Worm (Caenorhabditis elegans) whole organism, early embryonic: ENCODE measurements around the gene npr-41.

Source experiments
- F13C5.2 ChIP-seq: sonication (generic microtip); optimal IDR thresholded peaks from 2 replicates; lab custom pipeline; 2017; ENCODE audit warnings: mild to moderate bottlenecking, missing genetic modification characterization, inconsistent platforms, missing compliant biosample characterization
- aly-1 ChIP-seq: sonication (generic microtip); optimal IDR thresholded peaks from 2 replicates; lab custom pipeline; 2016; ENCODE audit warnings: missing genetic modification characterization, missing compliant biosample characterization
- ama-1 ChIP-seq: fragments of 150-350 bp; optimal IDR thresholded peaks from 2 replicates; lab custom pipeline; 2014
- ceh-36 ChIP-seq: sonication (generic microtip); optimal IDR thresholded peaks from 2 replicates; lab custom pipeline; 2016; ENCODE audit warnings: missing genetic modification characterization, inconsistent platforms, missing compliant biosample characterization
- ets-7 ChIP-seq: sonication (generic microtip); optimal IDR thresholded peaks from 2 replicates; lab custom pipeline; 2016; ENCODE audit warnings: missing genotype, missing genetic modification characterization, missing compliant biosample characterization
- flt-1 ChIP-seq: fragments of 200-800 bp; sonication (Bioruptor generic); IDR thresholded peaks from 2 replicates; pipeline ENCODE4 v1.3.6; 2022; ENCODE audit warnings: missing genetic modification characterization, missing compliant biosample characterization
- hmg-4 ChIP-seq: fragments of 200-800 bp; sonication (Bioruptor generic); optimal IDR thresholded peaks from 2 replicates; lab custom pipeline; 2018; ENCODE audit warnings: mild to moderate bottlenecking, missing genetic modification characterization, missing compliant biosample characterization
- hnd-1 ChIP-seq: sonication (generic microtip); optimal IDR thresholded peaks from 2 replicates; lab custom pipeline; 2016; ENCODE audit warnings: missing genetic modification characterization, missing compliant biosample characterization
- pes-1 ChIP-seq: fragments of 200-800 bp; sonication (Bioruptor generic); IDR thresholded peaks from 2 replicates; pipeline ENCODE4 v1.3.6; 2022; ENCODE audit warnings: missing genetic modification reagents, missing genetic modification characterization, missing compliant biosample characterization
- scrt-1 ChIP-seq: fragments of 200-800 bp; sonication (Bioruptor generic); IDR thresholded peaks from 2 replicates; pipeline ENCODE4 v1.3.6; 2022; ENCODE audit warnings: missing genetic modification characterization, missing compliant biosample characterization
- sea-1 ChIP-seq: fragments of 200-800 bp; sonication (Bioruptor generic); conservative IDR thresholded peaks from 2 replicates; pipeline ENCODE4 v1.3.6; 2022; ENCODE audit warnings: missing genetic modification characterization, missing compliant biosample characterization
- tbx-11 ChIP-seq: fragments of 200-800 bp; sonication (Bioruptor generic); IDR thresholded peaks from 2 replicates; pipeline ENCODE4 v1.3.6; 2022; ENCODE audit warnings: missing genetic modification characterization, missing compliant biosample characterization
- tra-4 ChIP-seq: sonication (generic microtip); optimal IDR thresholded peaks from 2 replicates; lab custom pipeline; 2017; ENCODE audit warnings: missing genetic modification characterization, missing compliant biosample characterization

DNA sequence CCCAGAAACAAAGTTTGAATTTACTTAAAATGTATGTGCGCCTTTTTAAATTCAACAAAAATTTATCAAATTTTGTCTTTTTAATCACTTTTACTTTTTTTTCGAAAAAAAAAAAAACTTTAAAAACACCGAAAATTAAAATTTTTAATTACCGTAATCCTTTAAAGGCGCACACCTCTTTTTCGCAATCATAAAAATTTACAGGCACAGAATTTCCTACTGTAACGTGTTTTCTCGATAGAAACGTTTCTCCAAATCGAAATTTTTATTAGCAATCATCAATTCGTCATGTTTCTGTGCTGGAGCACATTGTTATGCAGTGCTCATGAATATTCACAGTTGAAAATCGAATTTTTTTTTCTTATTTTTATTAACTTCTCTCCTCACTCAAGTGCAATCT lies 26.0 kb downstream of the npr-41 start:
- no peak for TF ChIP-seq ets-7 (tag; lab: Kevin White, UChicago)
- no peak for TF ChIP-seq flt-1
- TF ChIP-seq hnd-1 (tag; lab: Kevin White, UChicago): no peak
- TF ChIP-seq tra-4 (tag; lab: Kevin White, UChicago): no peak
- no peak for TF ChIP-seq hmg-4 (GFP tag; lab: Kevin White, UChicago)
- TF ChIP-seq ama-1 (lab: Kevin White, UChicago): no peak
- TF ChIP-seq tbx-11: no peak
- TF ChIP-seq sea-1 (GFP tag; lab: Robert Waterston, UW): no peak
- TF ChIP-seq F13C5.2: no peak
- no peak for TF ChIP-seq ceh-36 (tag; lab: Kevin White, UChicago)
- no peak for TF ChIP-seq pes-1
- no peak for TF ChIP-seq scrt-1 (GFP tag; lab: Robert Waterston, UW)
- TF ChIP-seq aly-1 (tag; lab: Kevin White, UChicago): no peak
